Worm (Caenorhabditis elegans) whole organism, early embryonic: ENCODE measurements around the gene mesp-1.

Experiments used
- F13C5.2 ChIP-seq: sonication (generic microtip); optimal IDR thresholded peaks from 2 replicates; lab custom pipeline; 2017; ENCODE audit warnings: mild to moderate bottlenecking, missing genetic modification characterization, inconsistent platforms, missing compliant biosample characterization
- ama-1 ChIP-seq: fragments of 150-350 bp; optimal IDR thresholded peaks from 2 replicates; lab custom pipeline; 2014
- hmbx-1 ChIP-seq: sonication (generic microtip); optimal IDR thresholded peaks from 2 replicates; lab custom pipeline; 2016; ENCODE audit warnings: mild to moderate bottlenecking, missing genetic modification characterization, missing compliant biosample characterization
- hmg-4 ChIP-seq: fragments of 200-800 bp; sonication (Bioruptor generic); optimal IDR thresholded peaks from 2 replicates; lab custom pipeline; 2018; ENCODE audit warnings: mild to moderate bottlenecking, missing genetic modification characterization, missing compliant biosample characterization
- hnd-1 ChIP-seq: sonication (generic microtip); optimal IDR thresholded peaks from 2 replicates; lab custom pipeline; 2016; ENCODE audit warnings: missing genetic modification characterization, missing compliant biosample characterization
- tbx-11 ChIP-seq: fragments of 200-800 bp; sonication (Bioruptor generic); IDR thresholded peaks from 2 replicates; pipeline ENCODE4 v1.3.6; 2022; ENCODE audit warnings: missing genetic modification characterization, missing compliant biosample characterization
- tra-4 ChIP-seq: sonication (generic microtip); optimal IDR thresholded peaks from 2 replicates; lab custom pipeline; 2017; ENCODE audit warnings: missing genetic modification characterization, missing compliant biosample characterization

mesp-1 gene

DNA sequence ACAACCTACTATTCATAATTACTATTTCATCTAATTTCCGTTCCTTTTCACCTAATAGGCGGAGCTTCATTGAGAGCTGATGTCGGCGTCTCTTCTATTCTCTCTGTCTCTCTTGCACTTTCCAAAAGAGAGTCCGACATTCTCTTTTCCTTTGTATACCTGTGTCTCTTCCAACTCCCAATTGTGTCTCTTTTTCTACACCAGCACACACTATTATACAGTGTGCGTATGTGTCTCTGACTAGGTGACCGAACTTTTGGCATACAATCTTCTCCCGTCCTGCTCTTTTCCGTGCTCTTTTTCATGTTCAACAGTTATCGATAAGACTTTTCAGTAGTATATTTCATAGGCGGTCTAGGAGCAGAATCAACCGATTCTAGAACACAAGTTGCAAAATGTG lies 41.2 kb downstream of the mesp-1 start:
- no peak for TF ChIP-seq ama-1 (lab: Kevin White, UChicago)
- peak; percentile 19 for TF ChIP-seq F13C5.2 (tag; lab: Kevin White, UChicago)
- TF ChIP-seq hmg-4 = no peak
- no peak for TF ChIP-seq tra-4 (tag; lab: Kevin White, UChicago)

DNA sequence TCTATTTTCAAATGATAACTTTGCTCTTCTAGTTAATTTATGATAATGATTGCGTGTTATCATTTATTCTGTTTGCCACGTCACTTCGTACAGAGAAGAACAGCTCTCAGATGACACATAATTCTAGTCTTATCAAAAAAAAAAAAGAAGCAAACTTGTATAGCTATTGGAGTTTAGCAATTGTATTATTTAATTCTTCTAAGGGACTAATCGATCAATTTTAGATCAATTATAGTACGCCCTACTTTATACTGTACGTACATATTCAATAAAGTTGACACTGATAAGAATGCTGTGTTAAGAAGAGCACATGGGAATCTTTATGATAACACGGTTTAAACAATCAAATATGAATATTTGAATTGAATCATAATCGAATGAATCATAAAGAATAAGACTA lies 43.2 kb downstream of the mesp-1 start:
- TF ChIP-seq tbx-11 (GFP tag; lab: Robert Waterston, UW) (no peak), hmbx-1 (no peak), hnd-1 (tag; lab: Kevin White, UChicago) (no peak)
